Worm (Caenorhabditis elegans) whole organism, L2 larva: Measurements from ENCODE around the gene nspg-14.

ENCODE experiments used
- F13H6.1 ChIP-seq: sonication (generic microtip); optimal IDR thresholded peaks from 2 replicates; lab custom pipeline; 2016; ENCODE audit warnings: missing genetic modification characterization, missing compliant biosample characterization
- R02D3.7 ChIP-seq: fragments of 150-350 bp; optimal IDR thresholded peaks from 2 replicates; lab custom pipeline; 2014; ENCODE audit warnings: missing biosample characterization, missing genetic modification characterization
- Y55F3AM.14 ChIP-seq: fragments of 200-800 bp; sonication (Bioruptor generic); optimal IDR thresholded peaks from 2 replicates; lab custom pipeline; 2018; ENCODE audit warnings: mild to moderate bottlenecking, missing genetic modification characterization, missing compliant biosample characterization
- ZK546.5 ChIP-seq: sonication (generic microtip); optimal IDR thresholded peaks from 2 replicates; lab custom pipeline; 2017; ENCODE audit warnings: missing biosample characterization, missing genetic modification characterization
- alr-1 ChIP-seq: fragments of 150-350 bp; optimal IDR thresholded peaks from 2 replicates; lab custom pipeline; 2014; ENCODE audit warnings: missing biosample characterization, missing genetic modification characterization
- aly-2 ChIP-seq: fragments of 150-350 bp; optimal IDR thresholded peaks from 2 replicates; lab custom pipeline; 2014; ENCODE audit warnings: missing biosample characterization, missing genetic modification characterization
- ama-1 ChIP-seq: fragments of 150-350 bp; optimal IDR thresholded peaks from 2 replicates; lab custom pipeline; 2018; ENCODE audit warnings: inconsistent platforms
- blmp-1 ChIP-seq: sonication (generic microtip); optimal IDR thresholded peaks from 2 replicates; lab custom pipeline; 2017; ENCODE audit warnings: missing genetic modification characterization, mild to moderate bottlenecking, missing compliant biosample characterization, antibody characterized with exemption, moderate library complexity; ENCODE audit not compliant: insufficient read depth
- ceh-16 ChIP-seq: fragments of 150-350 bp; optimal IDR thresholded peaks from 2 replicates; lab custom pipeline; 2014; ENCODE audit warnings: missing biosample characterization, missing genetic modification characterization
- ceh-82 ChIP-seq: fragments of 150-350 bp; optimal IDR thresholded peaks from 2 replicates; lab custom pipeline; 2014; ENCODE audit warnings: missing biosample characterization, missing genetic modification characterization
- crh-2 ChIP-seq: sonication (generic microtip); optimal IDR thresholded peaks from 2 replicates; lab custom pipeline; 2017; ENCODE audit warnings: missing biosample characterization, missing genetic modification characterization
- egl-27 ChIP-seq: sonication (generic microtip); optimal IDR thresholded peaks from 3 replicates; lab custom pipeline; 2017; ENCODE audit warnings: missing biosample characterization, missing genetic modification reagents, missing genetic modification characterization
- elt-1 ChIP-seq: fragments of 150-350 bp; optimal IDR thresholded peaks from 2 replicates; lab custom pipeline; 2014; ENCODE audit warnings: missing biosample characterization, missing genetic modification characterization
- elt-3 ChIP-seq: sonication (generic microtip); optimal IDR thresholded peaks from 2 replicates; lab custom pipeline; 2017; ENCODE audit warnings: missing biosample characterization, missing genetic modification characterization
- fos-1 ChIP-seq: fragments of 150-350 bp; optimal IDR thresholded peaks from 2 replicates; lab custom pipeline; 2014; ENCODE audit warnings: missing biosample characterization, missing genetic modification characterization
- gmeb-1 ChIP-seq: fragments of 150-350 bp; optimal IDR thresholded peaks from 2 replicates; lab custom pipeline; 2014; ENCODE audit warnings: missing biosample characterization, missing genetic modification characterization
- lin-13 ChIP-seq: fragments of 150-350 bp; optimal IDR thresholded peaks from 2 replicates; lab custom pipeline; 2014; ENCODE audit warnings: missing biosample characterization, missing genetic modification reagents, missing genetic modification characterization
- lin-39 ChIP-seq: fragments of 150-350 bp; optimal IDR thresholded peaks from 2 replicates; lab custom pipeline; 2014; ENCODE audit warnings: missing biosample characterization, missing genetic modification reagents, missing genetic modification characterization
- mab-5 ChIP-seq: fragments of 150-350 bp; optimal IDR thresholded peaks from 2 replicates; lab custom pipeline; 2014; ENCODE audit warnings: missing biosample characterization, missing genetic modification characterization
- mbf-1 ChIP-seq: sonication (generic microtip); optimal IDR thresholded peaks from 2 replicates; lab custom pipeline; 2017; ENCODE audit warnings: missing biosample characterization, missing genetic modification characterization
- nhr-10 ChIP-seq: sonication (generic microtip); optimal IDR thresholded peaks from 2 replicates; lab custom pipeline; 2017; ENCODE audit warnings: missing biosample characterization, missing genetic modification characterization
- nhr-11 ChIP-seq: fragments of 150-350 bp; optimal IDR thresholded peaks from 2 replicates; lab custom pipeline; 2014; ENCODE audit warnings: missing biosample characterization, missing genetic modification characterization
- nhr-12 ChIP-seq: fragments of 150-350 bp; optimal IDR thresholded peaks from 2 replicates; lab custom pipeline; 2014; ENCODE audit warnings: missing biosample characterization, missing genetic modification characterization
- nhr-21 ChIP-seq: fragments of 150-350 bp; optimal IDR thresholded peaks from 2 replicates; lab custom pipeline; 2014; ENCODE audit warnings: missing biosample characterization, missing genetic modification characterization
- nhr-23 ChIP-seq: fragments of 150-350 bp; optimal IDR thresholded peaks from 2 replicates; lab custom pipeline; 2014; ENCODE audit warnings: missing biosample characterization, missing genetic modification reagents, missing genetic modification characterization
- nhr-237 ChIP-seq: fragments of 150-350 bp; optimal IDR thresholded peaks from 2 replicates; lab custom pipeline; 2014; ENCODE audit warnings: missing biosample characterization, missing genetic modification characterization
- nhr-25 ChIP-seq: fragments of 150-350 bp; sonication (generic microtip); optimal IDR thresholded peaks from 3 replicates; lab custom pipeline; 2014; ENCODE audit warnings: missing biosample characterization, missing genetic modification characterization
- nhr-6 ChIP-seq: fragments of 150-350 bp; optimal IDR thresholded peaks from 2 replicates; lab custom pipeline; 2014; ENCODE audit warnings: missing biosample characterization, missing genetic modification characterization
- nhr-77 ChIP-seq: fragments of 150-350 bp; optimal IDR thresholded peaks from 2 replicates; lab custom pipeline; 2014; ENCODE audit warnings: missing biosample characterization, missing genetic modification characterization
- peb-1 ChIP-seq: fragments of 150-350 bp; optimal IDR thresholded peaks from 2 replicates; lab custom pipeline; 2014; ENCODE audit warnings: missing biosample characterization, missing genetic modification characterization
- skn-1 ChIP-seq: sonication (generic microtip); optimal IDR thresholded peaks from 2 replicates; lab custom pipeline; 2017; ENCODE audit warnings: missing biosample characterization, missing genetic modification characterization
- sma-3 ChIP-seq: sonication (generic microtip); optimal IDR thresholded peaks from 2 replicates; lab custom pipeline; 2016; ENCODE audit warnings: missing genetic modification reagents, missing genetic modification characterization, missing compliant biosample characterization
- sma-9 ChIP-seq, 2 experiments: fragments of 150-350 bp in 1 of 2; sonication (generic microtip) in 1 of 2; optimal IDR thresholded peaks; 2 replicates each; lab custom pipeline; 2014 to 2016; ENCODE audit warnings: missing genetic modification characterization in 2 of 2, mild to moderate bottlenecking in 1 of 2, missing biosample characterization in 1 of 2, missing compliant biosample characterization in 1 of 2, missing genetic modification reagents in 1 of 2, moderate library complexity in 1 of 2
- snpc-4 ChIP-seq: fragments of 150-350 bp; optimal IDR thresholded peaks from 2 replicates; lab custom pipeline; 2014; ENCODE audit warnings: missing biosample characterization, missing genetic modification characterization
- unc-39 ChIP-seq: fragments of 150-350 bp; optimal IDR thresholded peaks from 2 replicates; lab custom pipeline; 2014; ENCODE audit warnings: missing biosample characterization, missing genetic modification characterization
- unc-62 ChIP-seq: fragments of 150-350 bp; optimal IDR thresholded peaks from 2 replicates; lab custom pipeline; 2014; ENCODE audit warnings: missing biosample characterization, missing genetic modification reagents, missing genetic modification characterization
- zag-1 ChIP-seq: fragments of 150-350 bp; optimal IDR thresholded peaks from 2 replicates; lab custom pipeline; 2014; ENCODE audit warnings: missing biosample characterization, missing genetic modification characterization
- ztf-1 ChIP-seq: fragments of 200-800 bp; sonication (Bioruptor generic); conservative IDR thresholded peaks from 2 replicates; pipeline ENCODE4 v1.3.6; 2022; ENCODE audit warnings: missing genetic modification characterization, missing compliant biosample characterization
- ztf-4 ChIP-seq: fragments of 150-350 bp; optimal IDR thresholded peaks from 2 replicates; lab custom pipeline; 2014; ENCODE audit warnings: missing biosample characterization, missing genetic modification characterization

The nspg-14 gene

DNA sequence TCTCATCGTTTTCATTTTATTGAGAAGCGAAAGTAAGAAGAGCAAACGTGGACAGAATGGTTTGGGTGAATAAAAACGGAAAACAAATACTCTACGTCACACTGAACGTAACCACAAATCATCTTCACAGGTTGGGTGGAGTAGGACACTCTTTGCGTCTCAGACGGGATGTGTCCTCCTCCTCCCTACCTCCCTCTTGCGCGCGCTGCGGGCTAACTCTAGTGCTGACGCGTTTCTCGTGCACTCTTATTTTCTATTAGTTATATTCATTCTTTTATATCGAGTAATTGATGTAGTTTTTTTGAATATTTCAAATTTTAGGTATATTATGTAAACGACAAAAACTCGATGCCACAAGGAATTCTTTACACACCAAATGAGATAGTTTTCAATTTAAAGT, 8.8 kb upstream of the nspg-14 start, which contains the start of gene Y34B4A.7 (continued):
- peak; percentile 72 for TF ChIP-seq nhr-25 (tag; lab: Kevin White, UChicago)
- TF ChIP-seq sma-9 (GFP tag; optimal IDR thresholded peaks at IDR 0.05; lab: Kevin White, UChicago) = peak; percentile 81
- TF ChIP-seq sma-9 (tag; optimal IDR thresholded peaks at IDR 0.05; lab: Kevin White, UChicago) = no peak
- peak; percentile 82 for TF ChIP-seq F13H6.1 (tag; lab: Kevin White, UChicago)
- TF ChIP-seq R02D3.7 = no peak
- no peak for TF ChIP-seq nhr-237 (tag; lab: Kevin White, UChicago)
- TF ChIP-seq nhr-12 = no peak
- TF ChIP-seq lin-39 (tag; lab: Kevin White, UChicago) = no peak
- TF ChIP-seq crh-2 (tag; lab: Kevin White, UChicago) = peak; percentile 75
- TF ChIP-seq aly-2 = no peak
- TF ChIP-seq egl-27 (tag; lab: Kevin White, UChicago) = peak; percentile 1
- TF ChIP-seq skn-1 (tag; lab: Kevin White, UChicago) = no peak
- TF ChIP-seq blmp-1 (tag; lab: Kevin White, UChicago) = peak; percentile 61
- no peak for TF ChIP-seq unc-39
- no peak for TF ChIP-seq ceh-82 (tag; lab: Kevin White, UChicago)
- no peak for TF ChIP-seq elt-3 (tag; lab: Kevin White, UChicago)
- no peak for TF ChIP-seq unc-62 (GFP tag; lab: Kevin White, UChicago)
- peak; percentile 67 for TF ChIP-seq fos-1 (tag; lab: Kevin White, UChicago)
- TF ChIP-seq mbf-1 = no peak

DNA sequence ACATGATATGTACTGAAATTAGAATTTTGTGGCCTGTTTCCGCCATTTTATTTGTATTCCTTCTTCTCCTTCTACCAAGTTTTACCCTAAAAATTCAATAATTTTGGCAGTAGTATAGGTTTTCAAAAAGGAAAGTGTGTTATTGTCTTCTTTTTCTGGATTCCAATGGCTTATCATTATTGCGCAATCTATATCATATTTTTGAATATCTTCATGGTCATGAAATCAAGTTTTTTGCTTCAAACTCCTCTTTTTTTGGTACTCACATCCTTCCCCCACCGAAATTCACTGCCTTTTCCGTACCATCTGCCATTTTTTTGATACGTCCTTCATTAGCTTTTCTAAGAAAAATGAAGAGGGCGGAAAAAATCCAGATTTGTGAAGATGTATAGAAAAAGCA, 4.1 kb upstream of the nspg-14 start:
- TF ChIP-seq gmeb-1 (tag; lab: Kevin White, UChicago) (no peak), crh-2 (tag; lab: Kevin White, UChicago) (no peak), nhr-21 (tag; lab: Kevin White, UChicago) (no peak), Y55F3AM.14 (GFP tag; lab: Kevin White, UChicago) (no peak), ZK546.5 (tag; lab: Kevin White, UChicago) (no peak), ceh-16 (tag; lab: Kevin White, UChicago) (no peak), F13H6.1 (tag; lab: Kevin White, UChicago) (no peak), sma-3 (GFP tag; lab: Kevin White, UChicago) (no peak), ztf-1 (GFP tag; lab: Robert Waterston, UW) (no peak), zag-1 (no peak), nhr-25 (tag; lab: Kevin White, UChicago) (no peak), nhr-77 (tag; lab: Kevin White, UChicago) (no peak), skn-1 (tag; lab: Kevin White, UChicago) (no peak), mab-5 (tag; lab: Kevin White, UChicago) (no peak)

DNA sequence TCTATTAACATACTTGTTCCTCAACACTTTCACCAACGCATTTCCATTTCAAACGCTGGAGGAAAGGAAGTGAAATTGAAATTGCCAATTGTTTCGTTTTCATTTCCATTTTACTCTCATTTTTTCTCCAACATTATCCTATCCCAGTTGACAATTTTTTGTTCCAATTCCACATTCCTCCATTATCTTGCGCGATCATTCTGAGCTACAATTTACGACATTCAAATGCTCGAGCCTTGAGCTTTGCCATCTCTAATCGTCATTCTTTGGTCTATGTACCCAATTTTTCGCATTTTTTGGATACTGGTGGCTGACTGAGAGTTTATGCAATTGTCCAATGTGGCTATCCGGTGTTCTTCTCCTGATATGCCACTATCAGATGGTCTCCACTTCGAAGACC, 3.2 kb upstream of the nspg-14 start, which contains the start of gene Y34B4A.10:
Y34B4A.10 (plus strand) TSS at position 301 of the 400 bp plus-strand sequence.
- TF ChIP-seq ZK546.5 (tag; lab: Kevin White, UChicago) = no peak
- TF ChIP-seq snpc-4 (tag; lab: Kevin White, UChicago) = no peak
- no peak for TF ChIP-seq peb-1 (tag; lab: Kevin White, UChicago)
- no peak for TF ChIP-seq nhr-25 (tag; lab: Kevin White, UChicago)
- TF ChIP-seq mbf-1 = no peak
- TF ChIP-seq nhr-6 (tag; lab: Kevin White, UChicago) = no peak
- TF ChIP-seq nhr-21 (tag; lab: Kevin White, UChicago) = no peak
- no peak for TF ChIP-seq ztf-1 (GFP tag; lab: Robert Waterston, UW)
- TF ChIP-seq alr-1 (tag; lab: Kevin White, UChicago) = no peak
- no peak for TF ChIP-seq R02D3.7
- TF ChIP-seq nhr-23 = no peak
- no peak for TF ChIP-seq nhr-11
- TF ChIP-seq ama-1 (lab: Kevin White, UChicago) = no peak
- TF ChIP-seq unc-62 (GFP tag; lab: Kevin White, UChicago) = no peak
- TF ChIP-seq, all 48 proteins: peak for 0

DNA sequence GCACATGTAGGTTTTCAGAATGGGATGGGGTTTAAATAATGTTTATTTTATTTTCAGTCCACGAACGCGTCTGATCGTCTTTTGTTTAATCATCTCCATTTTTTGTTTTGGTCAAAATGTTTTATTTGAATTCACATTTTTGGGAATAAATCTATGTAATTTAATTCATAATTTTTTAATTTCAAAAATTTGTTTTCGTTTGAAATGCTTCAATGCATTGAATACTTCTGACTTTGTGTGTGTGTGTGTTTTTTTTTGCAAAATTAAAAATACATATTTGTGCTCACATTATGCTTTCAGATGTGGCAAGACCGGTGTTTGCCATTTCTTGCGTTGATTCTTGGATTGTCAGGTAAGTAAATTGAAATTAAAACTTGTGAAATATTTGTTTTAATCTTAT, 2.0 kb downstream of the nspg-14 start, which contains the start of gene nspg-13:
nspg-13 (plus strand) TSS at position 301 of the 400 bp plus-strand sequence.
- TF ChIP-seq nhr-25 (tag; lab: Kevin White, UChicago) (no peak), gmeb-1 (tag; lab: Kevin White, UChicago) (no peak), elt-1 (tag; lab: Kevin White, UChicago) (no peak), aly-2 (no peak), skn-1 (tag; lab: Kevin White, UChicago) (no peak), mab-5 (tag; lab: Kevin White, UChicago) (no peak), unc-62 (GFP tag; lab: Kevin White, UChicago) (no peak), alr-1 (tag; lab: Kevin White, UChicago) (no peak), ztf-4 (tag; lab: Kevin White, UChicago) (no peak), nhr-10 (tag; lab: Kevin White, UChicago) (no peak), R02D3.7 (no peak), sma-9 (GFP tag; optimal IDR thresholded peaks at IDR 0.05; lab: Kevin White, UChicago) (no peak), sma-9 (tag; optimal IDR thresholded peaks at IDR 0.05; lab: Kevin White, UChicago) (no peak), mbf-1 (no peak), zag-1 (no peak), lin-13 (GFP tag; lab: Kevin White, UChicago) (no peak), egl-27 (tag; lab: Kevin White, UChicago) (no peak)
